Fruit fly (Drosophila melanogaster) S2 (cell line): ENCODE results near the gene CG14100.

Source experiments
- CG8478 ChIP-seq: fragments of >200 bp; optimal IDR thresholded peaks from 2 replicates; lab custom pipeline; 2018
- CTCF ChIP-seq, 2 experiments: fragments of >200 bp; optimal IDR thresholded peaks; 2 replicates each; lab custom pipeline; 2018

CG14100 gene

dm6 chr3L:19584369-19584915, 5.9 kb downstream of the CG14100 start, which contains the start of gene Shal:
TSS of gene Shal (minus strand) at chr3L:19584568.
- TF ChIP-seq CTCF (optimal IDR thresholded peaks at IDR 0.05; lab: Kevin White, UChicago): no peak
- TF ChIP-seq CG8478 (lab: Kevin White, UChicago): no peak

- TF ChIP-seq CG8478 (lab: Kevin White, UChicago) (no peak), CTCF (optimal IDR thresholded peaks at IDR 0.05; lab: Kevin White, UChicago) (no peak)
Measured at dm6 chr3L:19580709-19581227, 9.6 kb downstream of the CG14100 start.

- TF ChIP-seq CTCF (optimal IDR thresholded peaks at IDR 0.05; lab: Kevin White, UChicago): no peak
- no peak for TF ChIP-seq CG8478 (lab: Kevin White, UChicago)
Measured at dm6 chr3L:19579346-19579745, 11.0 kb downstream of the CG14100 start.

- no peak for TF ChIP-seq CTCF (optimal IDR thresholded peaks at IDR 0.05; lab: Kevin White, UChicago)
- no peak for TF ChIP-seq CG8478 (lab: Kevin White, UChicago)
Measured at dm6 chr3L:19575650-19576049, 14.7 kb downstream of the CG14100 start.

dm6 chr3L:19574452-19574851, 15.9 kb downstream of the CG14100 start:
- TF ChIP-seq CG8478 (lab: Kevin White, UChicago) (no peak), CTCF (optimal IDR thresholded peaks at IDR 0.05; lab: Kevin White, UChicago) (no peak)

- TF ChIP-seq CTCF (optimal IDR thresholded peaks at IDR 0.05; lab: Kevin White, UChicago) (no peak), CG8478 (lab: Kevin White, UChicago) (no peak)
Measured at dm6 chr3L:19569407-19569806, 20.9 kb downstream of the CG14100 start.

dm6 chr3L:19568999-19569398, 21.3 kb downstream of the CG14100 start:
- TF ChIP-seq CG8478 (lab: Kevin White, UChicago): no peak
- peak; percentile 10 to 50 for TF ChIP-seq CTCF (optimal IDR thresholded peaks at IDR 0.05; lab: Kevin White, UChicago)

- TF ChIP-seq CG8478 (lab: Kevin White, UChicago) (no peak), CTCF (optimal IDR thresholded peaks at IDR 0.05; lab: Kevin White, UChicago) (no peak)
Measured at dm6 chr3L:19566127-19566526, 24.2 kb downstream of the CG14100 start.

dm6 chr3L:19564905-19565700, 25.2 kb downstream of the CG14100 start:
- no peak for TF ChIP-seq CTCF (optimal IDR thresholded peaks at IDR 0.05; lab: Kevin White, UChicago)
- no peak for TF ChIP-seq CG8478 (lab: Kevin White, UChicago)

- TF ChIP-seq CTCF (optimal IDR thresholded peaks at IDR 0.05; lab: Kevin White, UChicago) (no peak), CG8478 (lab: Kevin White, UChicago) (no peak)
Measured at dm6 chr3L:19563014-19563413, 27.3 kb downstream of the CG14100 start.

- TF ChIP-seq CG8478 (lab: Kevin White, UChicago) (no peak), CTCF (optimal IDR thresholded peaks at IDR 0.05; lab: Kevin White, UChicago) (no peak)
Measured at dm6 chr3L:19562146-19562700, 28.1 kb downstream of the CG14100 start.

dm6 chr3L:19561745-19562144, 28.6 kb downstream of the CG14100 start:
- TF ChIP-seq CTCF (optimal IDR thresholded peaks at IDR 0.05; lab: Kevin White, UChicago) (no peak), CG8478 (lab: Kevin White, UChicago) (no peak)

- no peak for TF ChIP-seq CTCF (optimal IDR thresholded peaks at IDR 0.05; lab: Kevin White, UChicago)
Measured at dm6 chr3L:19560695-19561246, 29.6 kb downstream of the CG14100 start.

dm6 chr3L:19560005-19560694, 30.2 kb downstream of the CG14100 start:
- TF ChIP-seq CTCF (optimal IDR thresholded peaks at IDR 0.05; lab: Kevin White, UChicago): no peak
- no peak for TF ChIP-seq CG8478 (lab: Kevin White, UChicago)
